Fruit fly (Drosophila melanogaster) whole organism, embryonic: ENCODE data around the gene CG11723.

Experiments
- Ada2b ChIP-seq: fragments of 200-800 bp; sonication (Bioruptor generic); IDR thresholded peaks from 2 replicates; pipeline ENCODE4 v1.3.6; 2022; ENCODE audit warnings: missing biosample characterization, missing genetic modification characterization
- B-H2 ChIP-seq: fragments of 200-800 bp; sonication (Bioruptor generic); optimal IDR thresholded peaks from 2 replicates; lab custom pipeline; 2018; ENCODE audit warnings: missing biosample characterization, mild to moderate bottlenecking, missing genetic modification characterization
- CG10147 ChIP-seq: fragments of 200-800 bp; sonication (Bioruptor generic); optimal IDR thresholded peaks from 2 replicates; lab custom pipeline; 2019; ENCODE audit warnings: missing biosample characterization, mild to moderate bottlenecking, missing genetic modification characterization, moderate library complexity
- CG10267 ChIP-seq: fragments of 200-800 bp; sonication (Bioruptor generic); optimal IDR thresholded peaks from 2 replicates; lab custom pipeline; 2018; ENCODE audit warnings: missing biosample characterization, mild to moderate bottlenecking, missing genetic modification characterization, moderate library complexity
- CG10431 ChIP-seq: fragments of 200-800 bp; sonication (Bioruptor generic); optimal IDR thresholded peaks from 3 replicates; lab custom pipeline; 2018; ENCODE audit warnings: missing biosample characterization, mild to moderate bottlenecking, missing genetic modification characterization
- CG11093 ChIP-seq: fragments of 200-800 bp; sonication (Bioruptor generic); IDR thresholded peaks from 3 replicates; pipeline ENCODE4 v1.3.6; 2022; ENCODE audit warnings: missing biosample characterization, missing genetic modification characterization
- CG11504 ChIP-seq: fragments of 200-800 bp; sonication (Bioruptor generic); optimal IDR thresholded peaks from 3 replicates; lab custom pipeline; 2019; ENCODE audit warnings: missing biosample characterization, mild to moderate bottlenecking, missing genetic modification characterization, moderate library complexity
- CG12071 ChIP-seq: fragments of 200-800 bp; sonication (Bioruptor generic); optimal IDR thresholded peaks from 3 replicates; lab custom pipeline; 2018; ENCODE audit warnings: missing biosample characterization, mild to moderate bottlenecking, missing genetic modification characterization
- CG13123 ChIP-seq: fragments of 200-800 bp; sonication (Bioruptor generic); optimal IDR thresholded peaks from 2 replicates; lab custom pipeline; 2016; ENCODE audit warnings: missing biosample characterization, missing genetic modification characterization
- CG13894 ChIP-seq: fragments of 200-800 bp; sonication (Bioruptor generic); optimal IDR thresholded peaks from 3 replicates; lab custom pipeline; 2018; ENCODE audit warnings: missing biosample characterization, mild to moderate bottlenecking, missing genetic modification characterization, moderate library complexity
- CG14050 ChIP-seq: fragments of 200-800 bp; sonication (Bioruptor generic); IDR thresholded peaks from 3 replicates; pipeline ENCODE4 v1.3.6; 2022; ENCODE audit warnings: missing biosample characterization, missing genetic modification characterization
- CG15269 ChIP-seq: fragments of 200-800 bp; sonication (Bioruptor generic); optimal IDR thresholded peaks from 2 replicates; lab custom pipeline; 2018; ENCODE audit warnings: missing biosample characterization, mild to moderate bottlenecking, missing genetic modification characterization, moderate library complexity
- CG1647 ChIP-seq: fragments of 200-800 bp; sonication (Bioruptor generic); optimal IDR thresholded peaks from 3 replicates; lab custom pipeline; 2016; ENCODE audit warnings: missing biosample characterization, missing genetic modification characterization
- CG17612 ChIP-seq: fragments of 200-800 bp; sonication (Bioruptor generic); IDR thresholded peaks from 2 replicates; pipeline ENCODE4 v1.3.6; 2022; ENCODE audit warnings: missing biosample characterization, missing genetic modification characterization
- CG17912 ChIP-seq: fragments of 200-800 bp; sonication (Bioruptor generic); optimal IDR thresholded peaks from 2 replicates; lab custom pipeline; 2018; ENCODE audit warnings: missing biosample characterization, mild to moderate bottlenecking, missing genetic modification characterization
- CG2889 ChIP-seq: fragments of 200-800 bp; sonication (Bioruptor generic); IDR thresholded peaks from 3 replicates; pipeline ENCODE4 v1.3.6; 2022; ENCODE audit warnings: missing biosample characterization, missing genetic modification characterization
- CG30431 ChIP-seq: fragments of 200-800 bp; sonication (Bioruptor generic); optimal IDR thresholded peaks from 2 replicates; lab custom pipeline; 2017; ENCODE audit warnings: missing biosample characterization, missing genetic modification characterization
- CG33557 ChIP-seq: fragments of 200-800 bp; sonication (Bioruptor generic); optimal IDR thresholded peaks from 2 replicates; lab custom pipeline; 2019; ENCODE audit warnings: missing biosample characterization, mild to moderate bottlenecking, missing genetic modification characterization, moderate library complexity
- CG7271 ChIP-seq: fragments of 200-800 bp; sonication (Bioruptor generic); optimal IDR thresholded peaks from 2 replicates; lab custom pipeline; 2018; ENCODE audit warnings: missing biosample characterization, mild to moderate bottlenecking, missing genetic modification characterization, moderate library complexity
- CG7372 ChIP-seq: fragments of 200-800 bp; sonication (Bioruptor generic); IDR thresholded peaks from 2 replicates; pipeline ENCODE4 v1.3.6; 2022; ENCODE audit warnings: missing biosample characterization, missing genetic modification characterization
- CG7556 ChIP-seq: fragments of 200-800 bp; sonication (Bioruptor generic); optimal IDR thresholded peaks from 2 replicates; lab custom pipeline; 2017; ENCODE audit warnings: missing biosample characterization, mild to moderate bottlenecking, missing genetic modification characterization
- CG7963 ChIP-seq: fragments of 200-800 bp; sonication (Bioruptor generic); IDR thresholded peaks from 3 replicates; pipeline ENCODE4 v1.3.6; 2022; ENCODE audit warnings: missing biosample characterization, missing genetic modification characterization; ENCODE audit not compliant: partially characterized antibody
- CG9727 ChIP-seq: fragments of 200-800 bp; sonication (Bioruptor generic); optimal IDR thresholded peaks from 3 replicates; lab custom pipeline; 2017; ENCODE audit warnings: missing biosample characterization, mild to moderate bottlenecking, missing genetic modification characterization
- Dad ChIP-seq: fragments of 200-800 bp; sonication (Bioruptor generic); optimal IDR thresholded peaks from 3 replicates; lab custom pipeline; 2016; ENCODE audit warnings: missing biosample characterization, missing genetic modification characterization
- Dbx ChIP-seq: fragments of 200-800 bp; sonication (Bioruptor generic); IDR thresholded peaks from 3 replicates; pipeline ENCODE4 v1.3.6; 2022; ENCODE audit warnings: missing biosample characterization, missing genetic modification characterization
- Doc2 ChIP-seq: fragments of 200-800 bp; sonication (Bioruptor generic); IDR thresholded peaks from 2 replicates; pipeline ENCODE4 v1.3.6; 2022; ENCODE audit warnings: missing biosample characterization, missing genetic modification characterization
- Hr3 ChIP-seq: fragments of 200-800 bp; sonication (Bioruptor generic); optimal IDR thresholded peaks from 3 replicates; lab custom pipeline; 2016; ENCODE audit warnings: missing biosample characterization, missing genetic modification characterization
- Kr ChIP-seq: fragments of 200-800 bp; sonication (Bioruptor generic); optimal IDR thresholded peaks from 2 replicates; lab custom pipeline; 2017; ENCODE audit warnings: missing biosample characterization, mild to moderate bottlenecking, missing genetic modification characterization
- Lim3 ChIP-seq: fragments of 200-800 bp; sonication (Bioruptor generic); IDR thresholded peaks from 2 replicates; pipeline ENCODE4 v1.3.6; 2022; ENCODE audit warnings: missing biosample characterization, missing genetic modification characterization
- MTF-1 ChIP-seq: fragments of 200-800 bp; sonication (Bioruptor generic); optimal IDR thresholded peaks from 2 replicates; lab custom pipeline; 2018; ENCODE audit warnings: missing biosample characterization, mild to moderate bottlenecking, missing genetic modification characterization, borderline replicate concordance
- Myb ChIP-seq: fragments of 200-800 bp; sonication (Bioruptor generic); optimal IDR thresholded peaks from 2 replicates; lab custom pipeline; 2016; ENCODE audit warnings: missing biosample characterization, missing genetic modification characterization
- Neu2 ChIP-seq: fragments of 200-800 bp; sonication (Bioruptor generic); optimal IDR thresholded peaks from 3 replicates; lab custom pipeline; 2016; ENCODE audit warnings: missing biosample characterization, missing genetic modification characterization, borderline replicate concordance
- Side ChIP-seq: fragments of 200-800 bp; sonication (Bioruptor generic); optimal IDR thresholded peaks from 2 replicates; lab custom pipeline; 2016; ENCODE audit warnings: missing biosample characterization, missing genetic modification characterization
- bowl ChIP-seq: fragments of 200-800 bp; sonication (Bioruptor generic); IDR thresholded peaks from 2 replicates; pipeline ENCODE4 v1.3.6; 2022; ENCODE audit warnings: missing biosample characterization, missing genetic modification characterization
- btn ChIP-seq: fragments of 200-800 bp; sonication (Bioruptor generic); optimal IDR thresholded peaks from 2 replicates; lab custom pipeline; 2016; ENCODE audit warnings: missing biosample characterization, missing genetic modification characterization
- crp ChIP-seq, 2 experiments: fragments of 200-800 bp; sonication (Bioruptor generic); optimal IDR thresholded peaks; 2 replicates in 1 of 2; 3 replicates in 1 of 2; lab custom pipeline; 2017; ENCODE audit warnings: missing biosample characterization in 2 of 2, missing genetic modification characterization in 2 of 2, mild to moderate bottlenecking in 1 of 2, moderate library complexity in 1 of 2
- emc ChIP-seq: fragments of 200-800 bp; sonication (Bioruptor generic); optimal IDR thresholded peaks from 2 replicates; lab custom pipeline; 2016; ENCODE audit warnings: missing biosample characterization, missing genetic modification characterization
- fru ChIP-seq: fragments of >200 bp; optimal IDR thresholded peaks from 2 replicates; lab custom pipeline; 2017
- gsb-n ChIP-seq: fragments of 200-800 bp; sonication (Bioruptor generic); optimal IDR thresholded peaks from 3 replicates; lab custom pipeline; 2018; ENCODE audit warnings: missing biosample characterization, mild to moderate bottlenecking, missing genetic modification characterization
- inv ChIP-seq: fragments of 200-800 bp; sonication (Bioruptor generic); IDR thresholded peaks from 2 replicates; pipeline ENCODE4 v1.3.6; 2022; ENCODE audit warnings: missing biosample characterization, missing genetic modification characterization; ENCODE audit not compliant: partially characterized antibody
- kni ChIP-seq: fragments of 200-800 bp; sonication (Bioruptor generic); optimal IDR thresholded peaks from 3 replicates; lab custom pipeline; 2017; ENCODE audit warnings: mild to moderate bottlenecking, missing biosample characterization, missing genetic modification reagents, missing genetic modification characterization
- lab ChIP-seq: fragments of 200-800 bp; sonication (Bioruptor generic); optimal IDR thresholded peaks from 3 replicates; lab custom pipeline; 2017; ENCODE audit warnings: missing biosample characterization, missing genetic modification characterization, mild to moderate bottlenecking, moderate library complexity, missing genetic modification reagents
- nerfin-2 ChIP-seq: fragments of 200-800 bp; sonication (Bioruptor generic); IDR thresholded peaks from 2 replicates; pipeline ENCODE4 v1.3.6; 2022; ENCODE audit warnings: missing biosample characterization, missing genetic modification characterization; ENCODE audit not compliant: partially characterized antibody
- nom ChIP-seq: fragments of 200-800 bp; sonication (Bioruptor generic); optimal IDR thresholded peaks from 2 replicates; lab custom pipeline; 2017; ENCODE audit warnings: missing biosample characterization, missing genetic modification characterization, mild to moderate bottlenecking, moderate library complexity, missing genetic modification reagents
- pita ChIP-seq: fragments of 200-800 bp; sonication (Bioruptor generic); optimal IDR thresholded peaks from 2 replicates; lab custom pipeline; 2017; ENCODE audit warnings: missing biosample characterization, mild to moderate bottlenecking, missing genetic modification characterization
- slou ChIP-seq: fragments of 200-800 bp; sonication (Bioruptor generic); optimal IDR thresholded peaks from 3 replicates; lab custom pipeline; 2016; ENCODE audit warnings: missing biosample characterization, missing genetic modification characterization
- sna ChIP-seq: fragments of 200-800 bp; sonication (Bioruptor generic); IDR thresholded peaks from 2 replicates; pipeline ENCODE4 v1.3.6; 2022; ENCODE audit warnings: missing biosample characterization, missing genetic modification characterization; ENCODE audit not compliant: partially characterized antibody
- trh ChIP-seq: fragments of 200-800 bp; sonication (Bioruptor generic); optimal IDR thresholded peaks from 2 replicates; lab custom pipeline; 2016; ENCODE audit warnings: missing biosample characterization, missing genetic modification characterization
- wdn ChIP-seq: fragments of 200-800 bp; sonication (Bioruptor generic); IDR thresholded peaks from 2 replicates; pipeline ENCODE4 v1.3.6; 2022; ENCODE audit warnings: missing biosample characterization, missing genetic modification characterization
- wor ChIP-seq: fragments of 200-800 bp; sonication (Bioruptor generic); IDR thresholded peaks from 2 replicates; pipeline ENCODE4 v1.3.6; 2022; ENCODE audit warnings: missing biosample characterization, missing genetic modification characterization
- zfh1 ChIP-seq: fragments of 200-800 bp; sonication (Bioruptor generic); IDR thresholded peaks from 3 replicates; pipeline ENCODE4 v1.3.6; 2022; ENCODE audit warnings: missing biosample characterization, missing genetic modification characterization

CG11723 gene

dm6 chr2L:2163568-2163953, 16.5 kb upstream of the CG11723 start (continued):
- TF ChIP-seq CG10267 (tag; lab: Kevin White, UChicago) (peak; percentile 86), Kr (peak; percentile 8), fru (no peak), pita (GFP tag; lab: Kevin White, UChicago) (no peak), CG10431 (GFP tag; lab: Kevin White, UChicago) (peak; percentile 74), CG11504 (tag; lab: Kevin White, UChicago) (peak; percentile 84), kni (GFP tag; lab: Kevin White, UChicago) (peak; percentile 93), nom (GFP tag; lab: Kevin White, UChicago) (peak; percentile 91), zfh1 (GFP tag; lab: Robert Waterston, UW) (peak; percentile 98), CG13894 (tag; lab: Kevin White, UChicago) (no peak), Lim3 (GFP tag; lab: Robert Waterston, UW) (peak; percentile 65; the same call in 1 of the 2 replicates), CG10147 (peak; percentile 45), wor (peak; percentile 85), CG7556 (GFP tag; lab: Kevin White, UChicago) (peak; percentile 87), CG7372 (GFP tag; lab: Robert Waterston, UW) (peak; percentile 82), CG12071 (GFP tag; lab: Kevin White, UChicago) (peak; percentile 61), Dad (peak; percentile 88), Dbx (GFP tag; lab: Robert Waterston, UW) (peak; percentile 80), CG17612 (GFP tag; lab: Robert Waterston, UW) (peak; percentile 73), Side (GFP tag; lab: Kevin White, UChicago) (peak; percentile 88), lab (peak; percentile 84), slou (GFP tag; lab: Kevin White, UChicago) (peak; percentile 48), CG30431 (GFP tag; lab: Kevin White, UChicago) (peak; percentile 95), bowl (peak; percentile 73), Ada2b (GFP tag; lab: Robert Waterston, UW) (peak; percentile 80), btn (peak; percentile 91), Hr3 (GFP tag; lab: Kevin White, UChicago) (peak; percentile 88), Myb (GFP tag; lab: Kevin White, UChicago) (peak; percentile 79), wdn (peak; percentile 78), Neu2 (GFP tag; lab: Kevin White, UChicago) (peak; percentile 84), Doc2 (peak; percentile 19; the same call in 1 of the 2 replicates), CG1647 (GFP tag; lab: Kevin White, UChicago) (peak; percentile 72), CG9727 (GFP tag; lab: Kevin White, UChicago) (peak; percentile 95), CG17912 (GFP tag; lab: Kevin White, UChicago) (no peak), trh (GFP tag; lab: Kevin White, UChicago) (peak; percentile 42), nerfin-2 (no peak), sna (GFP tag; lab: Robert Waterston, UW) (no peak), CG2889 (GFP tag; lab: Robert Waterston, UW) (peak; percentile 84), inv (GFP tag; lab: Robert Waterston, UW) (no peak), MTF-1 (GFP tag; lab: Kevin White, UChicago) (peak; percentile 77), CG33557 (GFP tag; lab: Kevin White, UChicago) (peak; percentile 87), gsb-n (tag; lab: Kevin White, UChicago) (peak; percentile 89), CG11093 (GFP tag; lab: Robert Waterston, UW) (peak; percentile 88), B-H2 (GFP tag; lab: Kevin White, UChicago) (no peak), CG7963 (GFP tag; lab: Robert Waterston, UW) (no peak), crp (GFP tag; optimal IDR thresholded peaks at IDR 0.05; lab: Kevin White, UChicago) (peak in 1 of 2 experiments; percentile 63), CG15269 (tag; lab: Kevin White, UChicago) (peak; percentile 79), CG7271 (tag; lab: Kevin White, UChicago) (peak; percentile 53), CG14050 (GFP tag; lab: Robert Waterston, UW) (peak; percentile 81), CG13123 (GFP tag; lab: Kevin White, UChicago) (peak; percentile 64), emc (GFP tag; lab: Kevin White, UChicago) (peak; percentile 75)
